Fruit fly (Drosophila melanogaster) ovary, adult (tissue): ENCODE measurements around the gene GCS2alpha.
"Not testable (repeated sequence)": the region's sequence is repeated elsewhere in the genome, so short reads cannot be mapped to it uniquely, and the experiment has no call there.

Source experiments
- CG17801 ChIP-seq: fragments of 200-800 bp; optimal IDR thresholded peaks from 2 replicates; lab custom pipeline; 2019; ENCODE audit warnings: missing biosample characterization, mild to moderate bottlenecking, missing genetic modification characterization, moderate library complexity; ENCODE audit not compliant: partially characterized antibody

The GCS2alpha gene

dm6 chrX:21604956-21605502, at the start of gene GCS2alpha:
GCS2alpha (minus strand) TSS chrX:21605264.
- no peak for TF ChIP-seq CG17801 (GFP tag; lab: Kevin White, UChicago)

DNA sequence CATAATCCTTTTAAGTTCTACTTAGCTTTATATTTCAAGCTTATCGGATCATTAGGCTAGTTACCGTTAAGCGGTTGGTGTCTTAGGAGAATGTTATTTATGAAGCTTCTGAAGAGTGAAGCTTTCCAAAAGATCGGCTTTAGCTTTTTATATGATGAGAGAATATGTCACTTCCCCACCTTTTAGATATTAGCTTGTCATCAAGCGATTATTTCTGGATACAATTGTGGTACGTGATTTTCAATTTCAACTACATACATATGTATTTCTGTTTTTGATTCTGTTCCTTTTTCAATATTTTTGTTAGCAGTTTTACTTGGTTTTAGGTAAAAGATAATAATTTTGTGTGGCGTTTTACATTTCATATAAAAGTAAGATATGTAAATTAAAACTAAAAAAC, 27.8 kb upstream of the GCS2alpha start:
- TF ChIP-seq CG17801 (GFP tag; lab: Kevin White, UChicago), result no peak

DNA sequence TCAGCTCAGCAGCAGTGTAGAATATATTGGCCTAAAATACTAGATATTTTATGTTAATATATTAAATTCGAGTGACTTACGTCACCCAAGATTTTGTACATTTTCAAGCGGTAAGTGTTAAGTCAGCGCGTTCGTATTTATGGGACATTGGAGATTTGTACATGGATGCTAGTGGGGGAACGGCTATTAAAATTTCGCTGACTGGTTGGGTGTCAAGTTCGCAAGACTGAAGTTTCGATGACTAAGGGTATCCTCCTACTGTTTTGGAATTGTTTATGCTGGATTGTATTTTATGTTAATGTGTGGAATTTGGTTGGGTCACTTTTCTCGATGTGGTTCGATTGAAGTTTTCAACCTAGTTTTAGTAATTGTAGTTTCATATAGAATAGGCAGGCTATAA, 27.1 kb upstream of the GCS2alpha start:
- no peak for TF ChIP-seq CG17801 (GFP tag; lab: Kevin White, UChicago)

DNA sequence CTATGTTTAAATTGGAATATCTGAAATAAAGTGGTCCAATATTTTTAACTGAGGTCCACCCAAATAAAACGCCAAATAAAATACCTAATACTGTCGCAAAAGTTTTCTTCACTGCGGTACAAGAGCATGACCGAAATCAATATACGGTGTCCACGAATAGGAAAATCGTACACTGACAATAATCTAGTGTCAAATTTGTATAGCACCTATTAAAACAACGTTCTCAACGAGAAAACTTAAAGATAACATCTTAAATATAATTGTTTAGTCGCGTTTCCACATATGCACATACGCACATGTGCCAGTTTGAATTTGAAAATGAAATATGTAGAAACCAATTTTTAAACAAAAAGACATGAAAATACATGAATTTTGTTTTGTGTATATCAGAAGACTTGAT, 26.4 kb upstream of the GCS2alpha start:
- TF ChIP-seq CG17801 (GFP tag; lab: Kevin White, UChicago), result peak; percentile 84

dm6 chrX:21630160-21630738, 25.2 kb upstream of the GCS2alpha start:
- TF ChIP-seq CG17801 (GFP tag; lab: Kevin White, UChicago), result no peak

DNA sequence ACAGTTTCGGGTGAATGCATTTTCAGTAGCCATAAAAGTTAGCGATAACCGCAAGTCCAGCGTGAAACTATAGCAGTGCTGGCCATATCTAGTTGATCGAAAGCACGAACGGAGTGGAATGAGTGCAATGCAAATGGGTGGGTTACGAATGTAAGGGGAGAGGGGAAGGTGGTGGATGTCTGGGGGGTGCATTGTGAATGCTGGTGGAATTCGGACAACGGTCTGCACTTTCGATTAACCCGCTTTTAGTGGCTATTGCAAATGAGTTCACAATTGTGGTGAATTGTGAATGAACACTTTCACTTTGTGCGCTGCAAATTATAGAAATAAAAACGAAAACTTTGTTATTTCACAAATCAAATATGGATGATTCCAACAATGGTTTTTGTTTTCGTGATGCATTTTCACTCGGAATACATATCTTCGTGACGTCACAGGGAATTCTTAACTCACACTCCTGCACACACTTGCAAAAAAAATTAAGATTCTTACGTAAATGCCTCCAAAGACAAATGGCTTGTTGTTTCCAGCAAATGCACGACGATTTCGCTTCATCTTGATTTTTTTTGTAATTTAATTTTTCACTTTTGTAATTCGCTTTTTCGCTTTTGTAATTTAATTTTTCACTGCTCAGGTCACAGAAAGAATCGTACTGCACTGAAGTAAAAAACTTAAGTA, 24.6 kb upstream of the GCS2alpha start, which contains the start of gene DIP1:
TSS of gene DIP1 (minus strand) at position 667 of the 678 bp plus-strand sequence.
- TF ChIP-seq CG17801 (GFP tag; lab: Kevin White, UChicago), result peak; percentile 36

DNA sequence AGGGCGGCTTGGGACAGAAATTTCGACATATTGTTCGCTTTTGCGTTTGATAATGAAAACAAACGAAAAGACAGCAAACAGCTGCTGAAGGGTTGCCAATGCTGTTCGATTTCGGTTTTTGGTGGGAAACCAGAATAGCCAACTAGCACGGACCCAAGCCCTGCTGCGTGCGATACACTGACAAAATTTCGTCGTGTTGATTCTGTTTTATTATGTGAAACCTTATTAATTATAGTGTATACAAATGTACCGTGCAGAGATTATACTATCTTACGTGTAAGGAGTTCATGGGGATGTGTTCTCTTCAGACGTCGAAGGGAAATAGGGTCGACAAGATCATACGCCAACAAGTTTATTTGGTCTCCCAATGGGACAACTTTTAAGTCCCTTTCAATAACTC, 18.6 kb upstream of the GCS2alpha start, which contains the start of gene CG32500:
TSS of gene CG32500 (minus strand) at position 110 of the 400 bp plus-strand sequence.
- TF ChIP-seq CG17801 (GFP tag; lab: Kevin White, UChicago), result not testable (repeated sequence)

DNA sequence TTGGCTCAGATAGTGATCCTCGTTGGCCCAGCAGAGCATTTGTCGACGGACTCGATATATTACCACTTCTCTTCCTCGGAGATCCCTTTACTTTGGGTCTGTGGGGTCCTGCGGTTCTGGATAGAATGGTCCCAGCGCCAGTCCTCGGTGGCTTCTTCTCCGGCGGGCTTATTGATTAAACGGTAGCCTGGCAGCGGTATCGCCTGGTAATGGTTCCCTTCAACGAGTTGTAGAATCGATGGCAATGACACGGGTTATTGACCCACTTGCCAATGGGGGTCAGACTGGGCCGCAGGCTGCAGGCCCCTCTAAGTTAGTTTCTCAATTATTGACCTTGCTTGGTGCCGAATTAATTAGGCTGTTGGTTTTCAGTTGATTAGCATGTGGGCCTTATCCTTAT, 15.9 kb upstream of the GCS2alpha start, which contains the start of gene CG32819:
TSS of gene CG32819 (minus strand) at position 101 of the 400 bp plus-strand sequence.
- TF ChIP-seq CG17801 (GFP tag; lab: Kevin White, UChicago), result not testable (repeated sequence)

DNA sequence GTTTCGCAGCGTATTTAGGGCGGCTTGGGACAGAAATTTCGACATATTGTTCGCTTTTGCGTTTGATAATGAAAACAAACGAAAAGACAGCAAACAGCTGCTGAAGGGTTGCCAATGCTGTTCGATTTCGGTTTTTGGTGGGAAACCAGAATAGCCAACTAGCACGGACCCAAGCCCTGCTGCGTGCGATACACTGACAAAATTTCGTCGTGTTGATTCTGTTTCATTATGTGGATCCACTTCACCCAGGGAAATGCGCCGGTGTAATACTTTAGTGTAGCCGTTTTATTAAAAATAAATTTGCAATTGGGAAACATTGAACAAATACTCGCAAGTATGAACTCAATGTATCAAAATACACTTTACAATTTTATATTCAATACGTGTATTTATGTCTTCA, 12.5 kb upstream of the GCS2alpha start, which contains the start of gene CG32857:
TSS of gene CG32857 (minus strand) at position 101 of the 400 bp plus-strand sequence.
- TF ChIP-seq CG17801 (GFP tag; lab: Kevin White, UChicago), result not testable (repeated sequence)

DNA sequence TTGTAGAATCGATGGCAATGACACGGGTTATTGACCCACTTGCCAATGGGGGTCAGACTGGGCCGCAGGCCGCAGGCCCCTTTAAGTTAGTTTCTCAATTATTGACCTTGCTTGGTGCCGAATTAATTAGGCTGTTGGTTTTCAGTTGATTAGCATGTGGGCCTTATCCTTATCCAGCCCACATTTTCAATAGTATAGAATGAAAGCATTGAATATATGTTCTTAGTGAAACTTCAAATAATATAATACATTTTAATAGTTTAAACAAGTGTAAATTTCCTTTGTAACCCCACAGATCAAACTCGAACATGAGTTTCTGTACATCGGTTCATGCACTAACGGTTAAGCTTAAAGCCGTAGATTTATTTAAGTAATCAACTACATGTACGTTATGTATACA, 10.1 kb upstream of the GCS2alpha start, which contains the start of gene CG32820:
TSS of gene CG32820 (minus strand) at position 101 of the 400 bp plus-strand sequence.
- TF ChIP-seq CG17801 (GFP tag; lab: Kevin White, UChicago), result not testable (repeated sequence)

DNA sequence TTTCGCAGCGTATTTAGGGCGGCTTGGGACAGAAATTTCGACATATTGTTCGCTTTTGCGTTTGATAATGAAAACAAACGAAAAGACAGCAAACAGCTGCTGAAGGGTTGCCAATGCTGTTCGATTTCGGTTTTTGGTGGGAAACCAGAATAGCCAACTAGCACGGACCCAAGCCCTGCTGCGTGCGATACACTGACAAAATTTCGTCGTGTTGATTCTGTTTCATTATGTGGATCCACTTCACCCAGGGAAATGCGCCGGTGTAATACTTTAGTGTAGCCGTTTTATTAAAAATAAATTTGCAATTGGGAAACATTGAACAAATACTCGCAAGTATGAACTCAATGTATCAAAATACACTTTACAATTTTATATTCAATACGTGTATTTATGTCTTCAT, 6.4 kb upstream of the GCS2alpha start, which contains the start of gene CG33502:
TSS of gene CG33502 (minus strand) at position 101 of the 400 bp plus-strand sequence.
- not testable (repeated sequence) for TF ChIP-seq CG17801 (GFP tag; lab: Kevin White, UChicago)

DNA sequence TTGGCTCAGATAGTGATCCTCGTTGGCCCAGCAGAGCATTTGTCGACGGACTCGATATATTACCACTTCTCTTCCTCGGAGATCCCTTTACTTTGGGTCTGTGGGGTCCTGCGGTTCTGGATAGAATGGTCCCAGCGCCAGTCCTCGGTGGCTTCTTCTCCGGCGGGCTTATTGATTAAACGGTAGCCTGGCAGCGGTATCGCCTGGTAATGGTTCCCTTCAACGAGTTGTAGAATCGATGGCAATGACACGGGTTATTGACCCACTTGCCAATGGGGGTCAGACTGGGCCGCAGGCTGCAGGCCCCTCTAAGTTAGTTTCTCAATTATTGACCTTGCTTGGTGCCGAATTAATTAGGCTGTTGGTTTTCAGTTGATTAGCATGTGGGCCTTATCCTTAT, 3.8 kb upstream of the GCS2alpha start, which contains the start of gene CG17450:
TSS of gene CG17450 (minus strand) at position 101 of the 400 bp plus-strand sequence.
- not testable (repeated sequence) for TF ChIP-seq CG17801 (GFP tag; lab: Kevin White, UChicago)

DNA sequence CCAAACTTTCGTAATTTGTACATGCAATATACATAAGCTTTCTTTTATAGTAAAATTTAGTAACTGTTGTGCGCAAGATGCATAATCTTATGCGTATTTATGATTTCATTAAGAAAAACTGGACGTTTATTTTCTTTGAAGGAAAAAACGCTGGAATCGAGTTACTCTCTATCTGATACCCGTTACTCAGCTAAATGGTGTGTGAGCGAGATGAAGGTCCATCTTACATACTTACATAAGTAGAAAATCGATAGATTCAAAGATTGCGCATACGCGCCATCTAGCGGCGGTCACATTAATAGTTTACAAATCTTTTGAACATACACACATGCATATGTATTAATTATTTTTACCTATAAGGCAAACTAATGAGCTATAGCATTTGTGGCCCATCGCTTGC, 450 bp upstream of the GCS2alpha start:
- TF ChIP-seq CG17801 (GFP tag; lab: Kevin White, UChicago), result no peak

DNA sequence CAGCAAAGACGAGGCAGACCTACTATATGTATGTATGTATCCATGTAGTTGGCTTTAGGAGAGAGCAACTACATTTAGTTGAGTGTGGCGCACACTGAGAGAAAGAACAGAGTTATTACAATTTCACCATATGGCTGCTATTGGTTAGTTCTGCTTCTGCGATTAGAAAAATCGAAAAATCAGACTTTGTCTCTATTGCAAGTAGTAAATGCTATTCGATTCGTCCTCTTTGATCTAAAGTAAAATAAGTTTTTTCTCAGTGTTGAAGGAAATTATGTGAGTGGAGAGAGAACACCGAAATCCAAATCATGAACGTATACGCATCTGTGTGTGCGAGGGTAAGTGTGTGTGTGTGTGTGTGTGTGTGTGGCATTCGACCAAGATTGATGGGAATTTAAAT, 11.2 kb downstream of the GCS2alpha start:
- peak; percentile 24 for TF ChIP-seq CG17801 (GFP tag; lab: Kevin White, UChicago)

dm6 chrX:21591990-21592389, 13.1 kb downstream of the GCS2alpha start:
- peak; percentile 62 for TF ChIP-seq CG17801 (GFP tag; lab: Kevin White, UChicago)
